Fruit fly (Drosophila melanogaster) whole organism, prepupa: Measurements from ENCODE around the gene Rac1.

ENCODE experiments used
- Blimp-1 ChIP-seq: fragments of 200-800 bp; sonication (Bioruptor generic); optimal IDR thresholded peaks from 3 replicates; lab custom pipeline; 2017; ENCODE audit warnings: missing biosample characterization, missing genetic modification characterization, mild to moderate bottlenecking, moderate library complexity, missing genetic modification reagents
- CG10669 ChIP-seq: fragments of 200-800 bp; sonication (Bioruptor generic); optimal IDR thresholded peaks from 3 replicates; lab custom pipeline; 2018; ENCODE audit warnings: missing biosample characterization, mild to moderate bottlenecking, missing genetic modification characterization, moderate library complexity
- CG11902 ChIP-seq: fragments of 200-800 bp; sonication (Bioruptor generic); optimal IDR thresholded peaks from 3 replicates; lab custom pipeline; 2016; ENCODE audit warnings: missing biosample characterization, missing genetic modification characterization
- CG15336 ChIP-seq: fragments of 200-800 bp; sonication (Bioruptor generic); IDR thresholded peaks from 2 replicates; pipeline ENCODE4 v1.3.6; 2022; ENCODE audit warnings: missing biosample characterization, missing genetic modification characterization
- CG16779 ChIP-seq: fragments of 200-800 bp; sonication (Bioruptor generic); optimal IDR thresholded peaks from 3 replicates; lab custom pipeline; 2017; ENCODE audit warnings: missing biosample characterization, mild to moderate bottlenecking, missing genetic modification characterization
- CG31627 ChIP-seq: fragments of 200-800 bp; sonication (Bioruptor generic); optimal IDR thresholded peaks from 3 replicates; lab custom pipeline; 2016; ENCODE audit warnings: missing biosample characterization, missing genetic modification characterization
- CG3919 ChIP-seq: fragments of 200-800 bp; sonication (Bioruptor generic); optimal IDR thresholded peaks from 3 replicates; lab custom pipeline; 2016; ENCODE audit warnings: missing biosample characterization, missing genetic modification characterization
- CG6163 ChIP-seq: fragments of 200-800 bp; sonication (Bioruptor generic); IDR thresholded peaks from 3 replicates; pipeline ENCODE4 v1.3.6; 2022; ENCODE audit warnings: missing biosample characterization, missing genetic modification characterization
- CG6792 ChIP-seq: fragments of 200-800 bp; sonication (Bioruptor generic); optimal IDR thresholded peaks from 3 replicates; lab custom pipeline; 2016; ENCODE audit warnings: missing biosample characterization, missing genetic modification characterization
- CG6854 ChIP-seq: fragments of 200-800 bp; sonication (Bioruptor generic); optimal IDR thresholded peaks from 2 replicates; lab custom pipeline; 2017; ENCODE audit warnings: missing biosample characterization, mild to moderate bottlenecking, missing genetic modification characterization
- CG7368 ChIP-seq: fragments of 200-800 bp; sonication (Bioruptor generic); optimal IDR thresholded peaks from 3 replicates; lab custom pipeline; 2016; ENCODE audit warnings: missing biosample characterization, missing genetic modification characterization
- CG8119 ChIP-seq: fragments of 200-800 bp; sonication (Bioruptor generic); IDR thresholded peaks from 3 replicates; pipeline ENCODE4 v1.3.6; 2022; ENCODE audit warnings: missing biosample characterization, missing genetic modification characterization
- CG8632 ChIP-seq: fragments of 200-800 bp; sonication (Bioruptor generic); optimal IDR thresholded peaks from 3 replicates; lab custom pipeline; 2016; ENCODE audit warnings: missing biosample characterization, missing genetic modification characterization
- Eip75B ChIP-seq: fragments of 200-800 bp; sonication (Bioruptor generic); optimal IDR thresholded peaks from 3 replicates; lab custom pipeline; 2016; ENCODE audit warnings: missing biosample characterization, missing genetic modification characterization
- Eip78C ChIP-seq: fragments of 200-800 bp; sonication (Bioruptor generic); peaks from one replicate; lab custom pipeline; 2016; ENCODE audit warnings: missing biosample characterization, missing genetic modification characterization
- Ets21C ChIP-seq: fragments of 200-800 bp; sonication (Bioruptor generic); optimal IDR thresholded peaks from 3 replicates; lab custom pipeline; 2016; ENCODE audit warnings: missing biosample characterization, missing genetic modification characterization
- Ets96B ChIP-seq: fragments of 200-800 bp; optimal IDR thresholded peaks from 2 replicates; lab custom pipeline; 2019; ENCODE audit warnings: missing biosample characterization, mild to moderate bottlenecking, missing genetic modification characterization, moderate library complexity
- Gug ChIP-seq: fragments of 200-800 bp; sonication (Bioruptor generic); IDR thresholded peaks from 2 replicates; pipeline ENCODE4 v1.3.6; 2022; ENCODE audit warnings: missing biosample characterization, missing genetic modification characterization
- Hr39 ChIP-seq: fragments of 200-800 bp; sonication (Bioruptor generic); optimal IDR thresholded peaks from 2 replicates; lab custom pipeline; 2016; ENCODE audit warnings: missing biosample characterization, missing genetic modification characterization
- Hr4 ChIP-seq: fragments of 200-800 bp; sonication (Bioruptor generic); optimal IDR thresholded peaks from 3 replicates; lab custom pipeline; 2016; ENCODE audit warnings: missing biosample characterization, missing genetic modification characterization
- Lpt ChIP-seq: fragments of 200-800 bp; sonication (Bioruptor generic); optimal IDR thresholded peaks from 3 replicates; lab custom pipeline; 2016; ENCODE audit warnings: missing biosample characterization, missing genetic modification characterization
- Met ChIP-seq: fragments of 200-800 bp; sonication (Bioruptor generic); optimal IDR thresholded peaks from 3 replicates; lab custom pipeline; 2016; ENCODE audit warnings: missing biosample characterization, missing genetic modification characterization
- Smox ChIP-seq: fragments of 200-800 bp; sonication (Bioruptor generic); optimal IDR thresholded peaks from 3 replicates; lab custom pipeline; 2016; ENCODE audit warnings: missing biosample characterization, missing genetic modification characterization
- Sox102F ChIP-seq: fragments of 200-800 bp; sonication (Bioruptor generic); optimal IDR thresholded peaks from 2 replicates; lab custom pipeline; 2016; ENCODE audit warnings: missing biosample characterization, mild to moderate bottlenecking, missing genetic modification characterization
- Sox14 ChIP-seq: fragments of 200-800 bp; sonication (Bioruptor generic); optimal IDR thresholded peaks from 3 replicates; lab custom pipeline; 2016; ENCODE audit warnings: missing biosample characterization, missing genetic modification characterization
- Sox15 ChIP-seq: fragments of 200-800 bp; sonication (Bioruptor generic); optimal IDR thresholded peaks from 3 replicates; lab custom pipeline; 2016; ENCODE audit warnings: missing biosample characterization, missing genetic modification characterization
- achi ChIP-seq: fragments of 200-800 bp; sonication (Bioruptor generic); optimal IDR thresholded peaks from 3 replicates; lab custom pipeline; 2016; ENCODE audit warnings: missing biosample characterization, missing genetic modification characterization
- acj6 ChIP-seq: fragments of 200-800 bp; sonication (Bioruptor generic); optimal IDR thresholded peaks from 3 replicates; lab custom pipeline; 2016; ENCODE audit warnings: missing biosample characterization, missing genetic modification characterization
- dsx ChIP-seq: fragments of 200-800 bp; optimal IDR thresholded peaks from 3 replicates; lab custom pipeline; 2019; ENCODE audit warnings: missing biosample characterization, mild to moderate bottlenecking, missing genetic modification characterization, moderate library complexity; ENCODE audit not compliant: poor library complexity, severe bottlenecking
- eg ChIP-seq: fragments of 200-800 bp; sonication (Bioruptor generic); IDR thresholded peaks from 3 replicates; pipeline ENCODE4 v1.3.6; 2022; ENCODE audit warnings: missing biosample characterization, missing genetic modification characterization
- esn ChIP-seq: fragments of 200-800 bp; sonication (Bioruptor generic); optimal IDR thresholded peaks from 2 replicates; lab custom pipeline; 2016; ENCODE audit warnings: missing biosample characterization, mild to moderate bottlenecking, missing genetic modification characterization, moderate library complexity
- fd59A ChIP-seq: fragments of 200-800 bp; sonication (Bioruptor generic); optimal IDR thresholded peaks from 2 replicates; lab custom pipeline; 2017; ENCODE audit warnings: missing biosample characterization, mild to moderate bottlenecking, missing genetic modification characterization, missing genetic modification reagents
- fd85E ChIP-seq: fragments of 200-800 bp; sonication (Bioruptor generic); optimal IDR thresholded peaks from 3 replicates; lab custom pipeline; 2016; ENCODE audit warnings: missing biosample characterization, missing genetic modification characterization
- fkh ChIP-seq: fragments of 200-800 bp; sonication (Bioruptor generic); optimal IDR thresholded peaks from 3 replicates; lab custom pipeline; 2017; ENCODE audit warnings: missing biosample characterization, mild to moderate bottlenecking, missing genetic modification characterization, moderate library complexity
- lz ChIP-seq: fragments of 200-800 bp; sonication (Bioruptor generic); optimal IDR thresholded peaks from 3 replicates; lab custom pipeline; 2016; ENCODE audit warnings: missing biosample characterization, missing genetic modification characterization
- net ChIP-seq: fragments of 200-800 bp; sonication (Bioruptor generic); optimal IDR thresholded peaks from 3 replicates; lab custom pipeline; 2016; ENCODE audit warnings: missing biosample characterization, missing genetic modification characterization
- pdm3 ChIP-seq: fragments of 200-800 bp; sonication (Bioruptor generic); optimal IDR thresholded peaks from 3 replicates; lab custom pipeline; 2016; ENCODE audit warnings: missing biosample characterization, missing genetic modification characterization
- salr ChIP-seq, 2 experiments: fragments of 200-800 bp; sonication (Bioruptor generic); optimal IDR thresholded peaks; 3 replicates each; lab custom pipeline; 2016 to 2018; ENCODE audit warnings: missing biosample characterization in 2 of 2, missing genetic modification characterization in 2 of 2, mild to moderate bottlenecking in 1 of 2
- spab ChIP-seq: fragments of 200-800 bp; sonication (Bioruptor generic); optimal IDR thresholded peaks from 2 replicates; lab custom pipeline; 2017; ENCODE audit warnings: missing biosample characterization, mild to moderate bottlenecking, missing genetic modification characterization, missing genetic modification reagents
- ss ChIP-seq, 2 experiments: fragments of 200-800 bp; sonication (Bioruptor generic); optimal IDR thresholded peaks; 2 replicates in 1 of 2; 3 replicates in 1 of 2; lab custom pipeline; 2017 to 2018; ENCODE audit warnings: mild to moderate bottlenecking in 2 of 2, missing biosample characterization in 2 of 2, missing genetic modification characterization in 2 of 2, moderate library complexity in 1 of 2
- svp ChIP-seq: fragments of 200-800 bp; sonication (Bioruptor generic); peaks from one replicate; lab custom pipeline; 2016; ENCODE audit warnings: missing biosample characterization, missing genetic modification characterization
- topi ChIP-seq: fragments of 200-800 bp; sonication (Bioruptor generic); optimal IDR thresholded peaks from 3 replicates; lab custom pipeline; 2016; ENCODE audit warnings: missing biosample characterization, missing genetic modification characterization
- vri ChIP-seq: fragments of 200-800 bp; sonication (Bioruptor generic); optimal IDR thresholded peaks from 3 replicates; lab custom pipeline; 2016; ENCODE audit warnings: missing biosample characterization, mild to moderate bottlenecking, missing genetic modification characterization

Rac1 gene

DNA sequence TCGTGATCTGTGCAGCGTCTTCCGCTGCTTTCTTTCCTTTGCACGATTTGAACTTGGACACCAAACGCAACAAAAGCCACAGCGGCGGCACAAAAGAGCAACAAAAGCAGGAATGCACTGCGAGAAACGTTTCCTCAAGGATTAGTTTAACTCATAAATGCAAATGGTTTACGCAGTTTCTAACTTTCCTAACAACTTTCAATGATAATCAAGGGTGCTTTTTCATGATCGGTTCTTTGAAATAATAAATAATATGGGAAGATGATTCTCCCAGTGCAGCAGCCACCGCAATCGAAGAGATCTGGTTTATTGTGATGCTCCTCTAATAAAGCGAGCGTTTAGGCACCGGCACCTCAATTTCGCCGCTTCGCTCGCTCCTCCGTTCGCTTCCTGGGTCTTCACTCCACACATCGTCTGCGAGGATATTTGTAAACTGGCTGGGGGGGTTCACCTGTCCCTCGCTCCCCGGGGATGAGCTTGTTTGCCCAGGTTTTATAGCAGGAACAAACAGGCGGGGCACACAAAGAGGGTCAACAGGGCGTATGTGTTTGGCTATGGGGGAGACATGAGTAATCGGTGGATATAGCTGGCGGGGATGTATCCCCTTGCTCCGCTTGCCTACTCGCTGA, 16.7 kb upstream of the Rac1 start (continued):
- TF ChIP-seq Hr39 (GFP tag; lab: Kevin White, UChicago) (peak; percentile 98), net (peak; percentile 94), fd59A (GFP tag; lab: Kevin White, UChicago) (peak; percentile 86), Ets96B (tag; lab: Kevin White, UChicago) (peak; percentile 91), pdm3 (GFP tag; lab: Kevin White, UChicago) (peak; percentile 93), salr (GFP tag; optimal IDR thresholded peaks at IDR 0.05; lab: Kevin White, UChicago) (peak; percentile 78 to 95), CG11902 (GFP tag; lab: Kevin White, UChicago) (peak; percentile 91), Eip78C (peak; percentile 97), CG16779 (tag; lab: Kevin White, UChicago) (peak; percentile 76), ss (GFP tag; optimal IDR thresholded peaks at IDR 0.05; lab: Kevin White, UChicago) (peak; percentile 67 to 70), CG15336 (GFP tag; lab: Robert Waterston, UW) (peak; percentile 96), Sox102F (GFP tag; lab: Kevin White, UChicago) (peak; percentile 98), CG8119 (GFP tag; lab: Robert Waterston, UW) (peak; percentile 96), Eip75B (GFP tag; lab: Kevin White, UChicago) (peak; percentile 96), lz (GFP tag; lab: Kevin White, UChicago) (peak; percentile 97), Lpt (GFP tag; lab: Kevin White, UChicago) (peak; percentile 94), CG7368 (peak; percentile 91), eg (GFP tag; lab: Robert Waterston, UW) (peak; percentile 92), dsx (GFP tag; lab: Kevin White, UChicago) (peak; percentile 64), CG8632 (peak; percentile 90)

dm6 chr3L:1318241-1318640, 15.8 kb upstream of the Rac1 start, which contains the start of gene Myo61F:
TSS of gene Myo61F (plus strand) at chr3L:1318480.
- TF ChIP-seq Ets96B (tag; lab: Kevin White, UChicago) (no peak), salr (GFP tag; optimal IDR thresholded peaks at IDR 0.05; lab: Kevin White, UChicago) (no peak), Ets21C (GFP tag; lab: Kevin White, UChicago) (no peak), vri (GFP tag; lab: Kevin White, UChicago) (peak; percentile 79), CG10669 (GFP tag; lab: Kevin White, UChicago) (no peak), Eip78C (peak; percentile 36), svp (GFP tag; lab: Kevin White, UChicago) (peak; percentile 74), CG6163 (GFP tag; lab: Robert Waterston, UW) (peak; percentile 60; the same call in 2 of the 3 replicates), dsx (GFP tag; lab: Kevin White, UChicago) (peak; percentile 37), CG31627 (GFP tag; lab: Kevin White, UChicago) (no peak), CG6792 (GFP tag; lab: Kevin White, UChicago) (no peak), Blimp-1 (GFP tag; lab: Kevin White, UChicago) (no peak), eg (GFP tag; lab: Robert Waterston, UW) (0 out of 3 replicates have a peak, but pooled peaks have one; percentile 15), CG6854 (peak; percentile 30)

dm6 chr3L:1313039-1313766, 10.7 kb upstream of the Rac1 start, which contains the start of the genes sturkopf and Herc4:
TSS of gene sturkopf (minus strand) at chr3L:1313377.
TSS of gene Herc4 (plus strand) at chr3L:1313696.
- TF ChIP-seq Met (GFP tag; lab: Kevin White, UChicago) (no peak), Sox14 (GFP tag; lab: Kevin White, UChicago) (peak; percentile 88), Gug (peak; percentile 34; the same call in 1 of the 2 replicates), CG8119 (GFP tag; lab: Robert Waterston, UW) (peak; percentile 45), Eip75B (GFP tag; lab: Kevin White, UChicago) (no peak), svp (GFP tag; lab: Kevin White, UChicago) (peak; percentile 97), fd85E (GFP tag; lab: Kevin White, UChicago) (no peak), CG6854 (peak; percentile 45), Hr4 (GFP tag; lab: Kevin White, UChicago) (no peak), topi (GFP tag; lab: Kevin White, UChicago) (peak; percentile 79), vri (GFP tag; lab: Kevin White, UChicago) (peak; percentile 40), acj6 (GFP tag; lab: Kevin White, UChicago) (peak; percentile 82), Sox15 (GFP tag; lab: Kevin White, UChicago) (peak; percentile 76), Sox102F (GFP tag; lab: Kevin White, UChicago) (no peak), CG6792 (GFP tag; lab: Kevin White, UChicago) (peak; percentile 85), CG3919 (GFP tag; lab: Kevin White, UChicago) (no peak), esn (GFP tag; lab: Kevin White, UChicago) (peak; percentile 93), achi (GFP tag; lab: Kevin White, UChicago) (peak; percentile 68), Blimp-1 (GFP tag; lab: Kevin White, UChicago) (peak; percentile 45), fkh (GFP tag; lab: Kevin White, UChicago) (no peak), dsx (GFP tag; lab: Kevin White, UChicago) (peak; percentile 48), Smox (GFP tag; lab: Kevin White, UChicago) (no peak), salr (GFP tag; optimal IDR thresholded peaks at IDR 0.05; lab: Kevin White, UChicago) (peak in 1 of 2 experiments; percentile 41), spab (GFP tag; lab: Kevin White, UChicago) (peak; percentile 21)
